Worm (Caenorhabditis elegans) whole organism, midembryonic: ENCODE measurements around the gene C44H9.4.

Source experiments
- T22C8.4 ChIP-seq: fragments of 200-800 bp; sonication (Bioruptor generic); IDR thresholded peaks from 2 replicates; pipeline ENCODE4 v1.3.6; 2022; ENCODE audit warnings: missing genetic modification characterization, missing compliant biosample characterization
- cog-1 ChIP-seq: sonication (generic microtip); optimal IDR thresholded peaks from 2 replicates; lab custom pipeline; 2016; ENCODE audit warnings: missing genetic modification characterization, missing compliant biosample characterization
- flt-1 ChIP-seq: fragments of 200-800 bp; sonication (Bioruptor generic); IDR thresholded peaks from 2 replicates; pipeline ENCODE4 v1.3.6; 2022; ENCODE audit warnings: missing genetic modification characterization, missing compliant biosample characterization
- klf-2 ChIP-seq: fragments of 200-800 bp; sonication (Bioruptor generic); conservative IDR thresholded peaks from 2 replicates; pipeline ENCODE4 v1.3.6; 2022; ENCODE audit warnings: missing genetic modification reagents, missing genetic modification characterization, missing compliant biosample characterization
- med-1 ChIP-seq: sonication (generic microtip); optimal IDR thresholded peaks from 2 replicates; lab custom pipeline; 2017; ENCODE audit warnings: missing genetic modification characterization, mild to moderate bottlenecking, missing compliant biosample characterization, antibody characterized with exemption, missing genetic modification reagents; ENCODE audit not compliant: insufficient read depth
- ref-1 ChIP-seq: fragments of 200-800 bp; sonication (Bioruptor generic); conservative IDR thresholded peaks from 2 replicates; pipeline ENCODE4 v1.3.6; 2022; ENCODE audit warnings: missing genetic modification reagents, missing genetic modification characterization, missing compliant biosample characterization
- tab-1 ChIP-seq: fragments of 200-800 bp; sonication (Bioruptor generic); IDR thresholded peaks from 2 replicates; pipeline ENCODE4 v1.3.6; 2022; ENCODE audit warnings: missing genetic modification characterization, missing compliant biosample characterization
- ztf-23 ChIP-seq: fragments of 200-800 bp; sonication (Bioruptor generic); IDR thresholded peaks from 2 replicates; pipeline ENCODE4 v1.3.6; 2022; ENCODE audit warnings: missing genetic modification reagents, missing genetic modification characterization, missing compliant biosample characterization
- ztf-29 ChIP-seq: fragments of 200-800 bp; sonication (Bioruptor generic); IDR thresholded peaks from 2 replicates; pipeline ENCODE4 v1.3.6; 2022; ENCODE audit warnings: missing genetic modification reagents, missing genetic modification characterization, missing compliant biosample characterization

ce11 chrV:12879349-12879748 lies 43.9 kb downstream of the C44H9.4 start:
- TF ChIP-seq T22C8.4 (GFP tag; lab: Robert Waterston, UW), result no peak
- TF ChIP-seq cog-1 (tag; lab: Kevin White, UChicago), result no peak
- no peak for TF ChIP-seq klf-2 (GFP tag; lab: Robert Waterston, UW)
- TF ChIP-seq flt-1, result no peak
- no peak for TF ChIP-seq ref-1 (GFP tag; lab: Robert Waterston, UW)
- TF ChIP-seq med-1, result no peak
- TF ChIP-seq ztf-29, result no peak
- TF ChIP-seq ztf-23, result no peak
- TF ChIP-seq tab-1, result no peak
